ENCODE assay signal across 1 fruit fly cellular context in the genomic region with DNA sequence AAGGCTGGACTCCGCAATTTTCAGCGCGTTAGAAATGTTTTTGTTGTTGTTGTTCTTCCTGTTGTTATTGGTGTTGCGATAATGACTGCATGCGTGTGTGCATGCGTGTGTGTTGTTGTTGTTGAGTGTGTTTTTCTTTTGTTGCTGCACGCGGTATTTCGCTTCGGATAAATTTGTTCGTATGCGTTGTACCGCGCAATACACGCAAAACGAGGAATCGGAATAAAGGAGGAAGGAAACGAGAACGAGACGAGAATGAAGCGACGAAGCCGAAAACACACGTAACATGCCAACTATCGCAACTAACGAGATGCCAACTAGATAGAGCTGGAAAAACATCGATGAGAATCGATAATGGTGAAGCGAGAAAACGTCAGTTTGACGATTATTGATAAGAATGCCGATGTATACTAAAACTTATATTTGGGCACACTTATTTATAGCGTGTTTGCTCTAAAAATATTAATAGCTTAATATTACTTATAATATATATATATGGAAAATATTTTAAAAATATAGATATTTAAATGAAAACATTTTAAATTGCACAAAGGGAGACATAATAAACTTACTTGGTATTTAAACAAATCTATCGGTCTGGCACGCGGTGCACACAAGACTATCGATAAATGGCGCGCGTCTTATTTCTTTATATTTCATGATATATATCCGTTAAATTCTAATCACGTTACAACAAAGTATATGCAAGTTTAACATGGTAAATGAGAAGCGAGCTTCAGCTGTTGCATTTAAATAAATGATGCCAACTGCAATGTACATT.
A peak's percentile ranks its signal among the peaks of the same experiment; 100 is the strongest.
TF ChIP-seq lines count a peak whose summit lies in the region.

A gene (minus strand): TSS at position 318 of the 781 bp plus-strand sequence.

TF ChIP-seq in whole organism, embryonic, 481 proteins besides CTCF, POLR2A, EP300 and RAD21 (continued from another document and continues in another):
- no peak for TF ChIP-seq oc (tag; optimal IDR thresholded peaks at IDR 0.05; lab: Kevin White, UChicago)
- TF ChIP-seq CG12104 (GFP tag; optimal IDR thresholded peaks at IDR 0.05; lab: Kevin White, UChicago) = no peak
- no peak for TF ChIP-seq kah (GFP tag; optimal IDR thresholded peaks at IDR 0.05; lab: Kevin White, UChicago)
- TF ChIP-seq Awh (GFP tag; IDR thresholded peaks at IDR 0.05; lab: Robert Waterston, UW) = no peak
- peak; percentile 72; the same call in 2 of the 3 replicates for TF ChIP-seq hb (GFP tag; IDR thresholded peaks at IDR 0.05; lab: Robert Waterston, UW; ENCODE audit: partially characterized antibody)
- no peak for TF ChIP-seq HLH3B (GFP tag; IDR thresholded peaks at IDR 0.05; lab: Robert Waterston, UW)
- peak; percentile 37 for TF ChIP-seq stwl (tag; optimal IDR thresholded peaks at IDR 0.05; lab: Kevin White, UChicago)
- TF ChIP-seq mirr (GFP tag; optimal IDR thresholded peaks at IDR 0.05; lab: Kevin White, UChicago) = no peak
- TF ChIP-seq H2.0 (GFP tag; IDR thresholded peaks at IDR 0.05; lab: Robert Waterston, UW) = no peak
- no peak for TF ChIP-seq fru (optimal IDR thresholded peaks at IDR 0.05; lab: Kevin White, UChicago)
- no peak for TF ChIP-seq CG13296 (GFP tag; optimal IDR thresholded peaks at IDR 0.05; lab: Kevin White, UChicago)
- TF ChIP-seq knrl (GFP tag; IDR thresholded peaks at IDR 0.05; lab: Robert Waterston, UW; ENCODE audit: partially characterized antibody) = peak; percentile 90
- no peak for TF ChIP-seq CG2202 (tag; optimal IDR thresholded peaks at IDR 0.05; lab: Kevin White, UChicago)
- TF ChIP-seq tna (GFP tag; IDR thresholded peaks at IDR 0.05; lab: Robert Waterston, UW; ENCODE audit: partially characterized antibody) = peak; percentile 67
- no peak for TF ChIP-seq Hmx (GFP tag; optimal IDR thresholded peaks at IDR 0.05; lab: Kevin White, UChicago)
- no peak for TF ChIP-seq CG31365 (tag; optimal IDR thresholded peaks at IDR 0.05; lab: Kevin White, UChicago)
- TF ChIP-seq Adf1 (GFP tag; IDR thresholded peaks at IDR 0.05; lab: Robert Waterston, UW) = no peak
- TF ChIP-seq CG9727 (GFP tag; optimal IDR thresholded peaks at IDR 0.05; lab: Kevin White, UChicago) = no peak
- no peak for TF ChIP-seq CG10274 (GFP tag; optimal IDR thresholded peaks at IDR 0.05; lab: Kevin White, UChicago)
- 0 out of 2 replicates have a peak, but pooled peaks have one; percentile 4 for TF ChIP-seq slbo (GFP tag; IDR thresholded peaks at IDR 0.05; lab: Robert Waterston, UW)
- no peak for TF ChIP-seq CG11560 (tag; IDR thresholded peaks at IDR 0.05; lab: Robert Waterston, UW)
- no peak for TF ChIP-seq YL-1 (GFP tag; optimal IDR thresholded peaks at IDR 0.05; lab: Kevin White, UChicago)
- TF ChIP-seq lola (GFP tag; optimal IDR thresholded peaks at IDR 0.05; lab: Kevin White, UChicago) = no peak
- no peak for TF ChIP-seq Oaz (GFP tag; IDR thresholded peaks at IDR 0.05; lab: Robert Waterston, UW)
- no peak for TF ChIP-seq lov (optimal IDR thresholded peaks at IDR 0.05; lab: Kevin White, UChicago)
- TF ChIP-seq lov (GFP tag; IDR thresholded peaks at IDR 0.05; lab: Robert Waterston, UW) = no peak
- no peak for TF ChIP-seq CG12299 (tag; optimal IDR thresholded peaks at IDR 0.05; lab: Kevin White, UChicago)
- TF ChIP-seq chm (GFP tag; IDR thresholded peaks at IDR 0.05; lab: Robert Waterston, UW) = 0 out of 2 replicates have a peak, but pooled peaks have one; percentile 14
- TF ChIP-seq CG30020 (tag; optimal IDR thresholded peaks at IDR 0.05; lab: Kevin White, UChicago) = peak; percentile 23
- peak; percentile 83; the same call in 2 of the 3 replicates for TF ChIP-seq CG7963 (GFP tag; IDR thresholded peaks at IDR 0.05; lab: Robert Waterston, UW; ENCODE audit: partially characterized antibody)
- no peak for TF ChIP-seq Sox102F (GFP tag; optimal IDR thresholded peaks at IDR 0.05; lab: Kevin White, UChicago)
- no peak for TF ChIP-seq Chrac-16 (GFP tag; optimal IDR thresholded peaks at IDR 0.05; lab: Kevin White, UChicago)
- TF ChIP-seq CG8765 (GFP tag; IDR thresholded peaks at IDR 0.05; lab: Robert Waterston, UW) = no peak
- TF ChIP-seq Blimp-1 (GFP tag; optimal IDR thresholded peaks at IDR 0.05; lab: Kevin White, UChicago) = no peak
- TF ChIP-seq Ada2b (GFP tag; IDR thresholded peaks at IDR 0.05; lab: Robert Waterston, UW) = no peak
- 0 out of 2 replicates have a peak, but pooled peaks have one; percentile 5 for TF ChIP-seq onecut (GFP tag; IDR thresholded peaks at IDR 0.05; lab: Robert Waterston, UW)
- no peak for TF ChIP-seq Ets65A (GFP tag; lab: Kevin White, UChicago)
- TF ChIP-seq CG12391 (tag; optimal IDR thresholded peaks at IDR 0.05; lab: Kevin White, UChicago) = no peak
- no peak for TF ChIP-seq aop (GFP tag; IDR thresholded peaks at IDR 0.05; lab: Robert Waterston, UW)
- no peak for TF ChIP-seq Ets97D (GFP tag; optimal IDR thresholded peaks at IDR 0.05; lab: Kevin White, UChicago)
- no peak for TF ChIP-seq Xbp1 (GFP tag; optimal IDR thresholded peaks at IDR 0.05; lab: Kevin White, UChicago)
- TF ChIP-seq NC2β (GFP tag; optimal IDR thresholded peaks at IDR 0.05; lab: Kevin White, UChicago) = no peak
- TF ChIP-seq D19B (GFP tag; optimal IDR thresholded peaks at IDR 0.05; lab: Kevin White, UChicago) = no peak
- no peak for TF ChIP-seq cad (GFP tag; optimal IDR thresholded peaks at IDR 0.05; lab: Kevin White, UChicago)
- TF ChIP-seq wek (GFP tag; optimal IDR thresholded peaks at IDR 0.05; lab: Kevin White, UChicago) = no peak
- TF ChIP-seq sens (GFP tag; lab: Kevin White, UChicago) = no peak
- no peak for TF ChIP-seq dimm (GFP tag; IDR thresholded peaks at IDR 0.05; lab: Robert Waterston, UW)
- TF ChIP-seq Lim3 (GFP tag; IDR thresholded peaks at IDR 0.05; lab: Robert Waterston, UW) = no peak
- no peak for TF ChIP-seq CG6683 (GFP tag; optimal IDR thresholded peaks at IDR 0.05; lab: Kevin White, UChicago)
- no peak for TF ChIP-seq CG30403 (GFP tag; optimal IDR thresholded peaks at IDR 0.05; lab: Kevin White, UChicago)
- no peak for TF ChIP-seq CG10209 (GFP tag; optimal IDR thresholded peaks at IDR 0.05; lab: Kevin White, UChicago)
- TF ChIP-seq tup (GFP tag; optimal IDR thresholded peaks at IDR 0.05; lab: Kevin White, UChicago) = no peak
- peak; percentile 64 for TF ChIP-seq Dp (GFP tag; optimal IDR thresholded peaks at IDR 0.05; lab: Kevin White, UChicago)
- no peak for TF ChIP-seq al (GFP tag; IDR thresholded peaks at IDR 0.05; lab: Robert Waterston, UW)
- no peak for TF ChIP-seq odd (GFP tag; optimal IDR thresholded peaks at IDR 0.05; lab: Kevin White, UChicago)
- TF ChIP-seq HLH4C (GFP tag; IDR thresholded peaks at IDR 0.05; lab: Robert Waterston, UW; ENCODE audit: partially characterized antibody) = peak; percentile 82
- no peak for TF ChIP-seq CG8089 (GFP tag; optimal IDR thresholded peaks at IDR 0.05; lab: Kevin White, UChicago)
- peak; percentile 3 for TF ChIP-seq CrebB (tag; optimal IDR thresholded peaks at IDR 0.05; lab: Kevin White, UChicago)
- no peak for TF ChIP-seq zfh1 (GFP tag; IDR thresholded peaks at IDR 0.05; lab: Robert Waterston, UW)
- TF ChIP-seq Bteb2 (GFP tag; optimal IDR thresholded peaks at IDR 0.05; lab: Kevin White, UChicago) = no peak
- TF ChIP-seq hth (optimal IDR thresholded peaks at IDR 0.05; lab: Kevin White, UChicago) = no peak
- TF ChIP-seq repo (GFP tag; optimal IDR thresholded peaks at IDR 0.05; lab: Kevin White, UChicago) = no peak
- no peak for TF ChIP-seq CG6813 (GFP tag; optimal IDR thresholded peaks at IDR 0.05; lab: Kevin White, UChicago)
- TF ChIP-seq B-H2 (GFP tag; optimal IDR thresholded peaks at IDR 0.05; lab: Kevin White, UChicago) = no peak
- TF ChIP-seq croc (GFP tag; conservative IDR thresholded peaks at IDR 0.05; lab: Robert Waterston, UW) = no peak
- TF ChIP-seq CG31388 (GFP tag; optimal IDR thresholded peaks at IDR 0.05; lab: Kevin White, UChicago) = no peak
- TF ChIP-seq kni (GFP tag; optimal IDR thresholded peaks at IDR 0.05; lab: Kevin White, UChicago) = no peak
- TF ChIP-seq hbn (GFP tag; IDR thresholded peaks at IDR 0.05; lab: Robert Waterston, UW; ENCODE audit: partially characterized antibody) = peak; percentile 64
- TF ChIP-seq Dbx (GFP tag; IDR thresholded peaks at IDR 0.05; lab: Robert Waterston, UW) = no peak
- TF ChIP-seq CG14667 (GFP tag; IDR thresholded peaks at IDR 0.05; lab: Robert Waterston, UW) = no peak
- no peak for TF ChIP-seq ind (GFP tag; optimal IDR thresholded peaks at IDR 0.05; lab: Kevin White, UChicago)
- no peak for TF ChIP-seq trh (GFP tag; optimal IDR thresholded peaks at IDR 0.05; lab: Kevin White, UChicago)
- peak; percentile 78 for TF ChIP-seq BEAF-32 (GFP tag; optimal IDR thresholded peaks at IDR 0.05; lab: Kevin White, UChicago)
- no peak for TF ChIP-seq Asciz (GFP tag; optimal IDR thresholded peaks at IDR 0.05; lab: Kevin White, UChicago)
- TF ChIP-seq ci (GFP tag; IDR thresholded peaks at IDR 0.05; lab: Robert Waterston, UW) = 0 out of 3 replicates have a peak, but pooled peaks have one; percentile 18
- peak; percentile 89 for TF ChIP-seq CG16813 (GFP tag; IDR thresholded peaks at IDR 0.05; lab: Robert Waterston, UW; ENCODE audit: partially characterized antibody)
- TF ChIP-seq CG18764 (GFP tag; optimal IDR thresholded peaks at IDR 0.05; lab: Kevin White, UChicago) = no peak
- TF ChIP-seq Nf-YB (GFP tag; optimal IDR thresholded peaks at IDR 0.05; lab: Kevin White, UChicago) = no peak
- peak; percentile 77 for TF ChIP-seq MESR4 (GFP tag; optimal IDR thresholded peaks at IDR 0.05; lab: Kevin White, UChicago)
- no peak for TF ChIP-seq cato (GFP tag; optimal IDR thresholded peaks at IDR 0.05; lab: Kevin White, UChicago; ENCODE audit: borderline replicate concordance)
- TF ChIP-seq GATAe (GFP tag; conservative IDR thresholded peaks at IDR 0.05; lab: Robert Waterston, UW) = no peak
- no peak for TF ChIP-seq CG3065 (GFP tag; optimal IDR thresholded peaks at IDR 0.05; lab: Kevin White, UChicago)
- peak; percentile 59; the same call in 1 of the 2 replicates for TF ChIP-seq ato (GFP tag; IDR thresholded peaks at IDR 0.05; lab: Robert Waterston, UW; ENCODE audit: partially characterized antibody)
- TF ChIP-seq vfl (GFP tag; optimal IDR thresholded peaks at IDR 0.05; lab: Kevin White, UChicago) = no peak
- TF ChIP-seq Jarid2 (GFP tag; optimal IDR thresholded peaks at IDR 0.05; lab: Kevin White, UChicago) = peak; percentile 78
- no peak for TF ChIP-seq gcm (GFP tag; optimal IDR thresholded peaks at IDR 0.05; lab: Kevin White, UChicago)
- no peak for TF ChIP-seq D (optimal IDR thresholded peaks at IDR 0.05; lab: Kevin White, UChicago)
- no peak for TF ChIP-seq D (GFP tag; optimal IDR thresholded peaks at IDR 0.05; lab: Kevin White, UChicago)
- TF ChIP-seq CG4617 (GFP tag; optimal IDR thresholded peaks at IDR 0.05; lab: Kevin White, UChicago; ENCODE audit: borderline replicate concordance) = peak; percentile 56
- no peak for TF ChIP-seq cas (GFP tag; IDR thresholded peaks at IDR 0.05; lab: Robert Waterston, UW)
- TF ChIP-seq CG14965 (GFP tag; optimal IDR thresholded peaks at IDR 0.05; lab: Kevin White, UChicago; ENCODE audit: borderline replicate concordance) = no peak
- TF ChIP-seq ab (GFP tag; optimal IDR thresholded peaks at IDR 0.05; lab: Kevin White, UChicago) = no peak
- TF ChIP-seq CG3407 (GFP tag; optimal IDR thresholded peaks at IDR 0.05; lab: Kevin White, UChicago) = no peak
- no peak for TF ChIP-seq CG11398 (GFP tag; optimal IDR thresholded peaks at IDR 0.05; lab: Kevin White, UChicago)
- peak; percentile 87 for TF ChIP-seq Scr (GFP tag; IDR thresholded peaks at IDR 0.05; lab: Robert Waterston, UW; ENCODE audit: partially characterized antibody)
- no peak for TF ChIP-seq Atf3 (GFP tag; optimal IDR thresholded peaks at IDR 0.05; lab: Kevin White, UChicago)
- no peak for TF ChIP-seq B-H1 (GFP tag; IDR thresholded peaks at IDR 0.05; lab: Robert Waterston, UW)
- TF ChIP-seq CG6765 (GFP tag; optimal IDR thresholded peaks at IDR 0.05; lab: Kevin White, UChicago) = no peak
- no peak for TF ChIP-seq CG5245 (GFP tag; optimal IDR thresholded peaks at IDR 0.05; lab: Kevin White, UChicago)
- TF ChIP-seq crc (GFP tag; optimal IDR thresholded peaks at IDR 0.05; lab: Kevin White, UChicago) = no peak
- no peak for TF ChIP-seq CG4730 (GFP tag; IDR thresholded peaks at IDR 0.05; lab: Robert Waterston, UW)
- no peak for TF ChIP-seq CG18262 (tag; optimal IDR thresholded peaks at IDR 0.05; lab: Kevin White, UChicago)
- TF ChIP-seq nerfin-2 (GFP tag; IDR thresholded peaks at IDR 0.05; lab: Robert Waterston, UW; ENCODE audit: partially characterized antibody) = peak; percentile 70
- TF ChIP-seq nmo (GFP tag; optimal IDR thresholded peaks at IDR 0.05; lab: Kevin White, UChicago) = peak; percentile 10
- no peak for TF ChIP-seq sr (GFP tag; IDR thresholded peaks at IDR 0.05; lab: Robert Waterston, UW)
- TF ChIP-seq lab (GFP tag; optimal IDR thresholded peaks at IDR 0.05; lab: Kevin White, UChicago) = peak; percentile 6
- no peak for TF ChIP-seq pho (GFP tag; optimal IDR thresholded peaks at IDR 0.05; lab: Kevin White, UChicago)
- no peak for TF ChIP-seq ftz-f1 (GFP tag; optimal IDR thresholded peaks at IDR 0.05; lab: Kevin White, UChicago)
- TF ChIP-seq jing (GFP tag; optimal IDR thresholded peaks at IDR 0.05; lab: Kevin White, UChicago) = no peak
- no peak for TF ChIP-seq Dip2 (GFP tag; IDR thresholded peaks at IDR 0.05; lab: Robert Waterston, UW)
- TF ChIP-seq CG9932 (GFP tag; IDR thresholded peaks at IDR 0.05; lab: Robert Waterston, UW) = peak; percentile 52
- no peak for TF ChIP-seq chif (GFP tag; optimal IDR thresholded peaks at IDR 0.05; lab: Kevin White, UChicago)
- TF ChIP-seq Hr39 (optimal IDR thresholded peaks at IDR 0.05; lab: Kevin White, UChicago) = no peak
- no peak for TF ChIP-seq CG1832 (GFP tag; optimal IDR thresholded peaks at IDR 0.05; lab: Kevin White, UChicago)
- no peak for TF ChIP-seq CG17802 (tag; optimal IDR thresholded peaks at IDR 0.05; lab: Kevin White, UChicago)
- peak in 1 of 2 experiments; percentile 3 for TF ChIP-seq bsh (GFP tag; optimal IDR thresholded peaks at IDR 0.05; lab: Kevin White, UChicago)
- TF ChIP-seq CG3163 (GFP tag; optimal IDR thresholded peaks at IDR 0.05; lab: Kevin White, UChicago) = no peak
- TF ChIP-seq Opbp (GFP tag; IDR thresholded peaks at IDR 0.05; lab: Robert Waterston, UW; ENCODE audit: partially characterized antibody) = peak; percentile 90
- peak; percentile 78 for TF ChIP-seq unc-4 (GFP tag; IDR thresholded peaks at IDR 0.05; lab: Robert Waterston, UW; ENCODE audit: partially characterized antibody)
- no peak for TF ChIP-seq CG12071 (GFP tag; optimal IDR thresholded peaks at IDR 0.05; lab: Kevin White, UChicago)
- TF ChIP-seq CG4820 (GFP tag; optimal IDR thresholded peaks at IDR 0.05; lab: Kevin White, UChicago) = no peak
- no peak for TF ChIP-seq CG17912 (GFP tag; optimal IDR thresholded peaks at IDR 0.05; lab: Kevin White, UChicago)
- no peak for TF ChIP-seq dysf (GFP tag; IDR thresholded peaks at IDR 0.05; lab: Robert Waterston, UW)
- no peak for TF ChIP-seq sug (tag; optimal IDR thresholded peaks at IDR 0.05; lab: Kevin White, UChicago)
- TF ChIP-seq scrt (GFP tag; optimal IDR thresholded peaks at IDR 0.05; lab: Kevin White, UChicago) = no peak
